Fruit fly (Drosophila melanogaster): ENCODE data around the gene Ir76b.

DNA sequence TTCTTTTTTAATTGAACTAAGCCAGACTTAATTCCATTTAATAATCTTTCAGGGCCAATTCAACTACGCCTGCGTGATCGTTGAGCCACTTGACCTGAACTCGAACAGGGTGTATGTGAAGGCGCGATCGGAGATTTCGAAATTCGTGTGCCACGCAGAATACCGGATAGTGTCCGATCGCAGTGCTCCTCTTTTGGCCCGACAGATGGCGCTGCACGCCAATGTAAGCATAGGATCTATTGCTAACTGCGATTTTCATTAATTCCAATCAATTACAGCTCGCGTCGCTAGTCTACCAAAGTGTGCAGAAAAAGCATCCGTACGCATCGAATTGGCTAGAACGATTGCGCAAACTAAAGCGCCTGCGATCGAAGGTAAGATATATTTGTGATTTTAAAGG is 27.0 kb upstream of the Ir76b start:
- TF ChIP-seq foxo (GFP tag; optimal IDR thresholded peaks at IDR 0.05), result no peak
- TF ChIP-seq h (GFP tag; optimal IDR thresholded peaks at IDR 0.05), result no peak
- no peak for TF ChIP-seq Dfd (GFP tag; optimal IDR thresholded peaks at IDR 0.05)
- no peak for TF ChIP-seq pan (optimal IDR thresholded peaks at IDR 0.05)
- no peak for TF ChIP-seq Jra (GFP tag; optimal IDR thresholded peaks at IDR 0.05)
- no peak for TF ChIP-seq br (GFP tag; optimal IDR thresholded peaks at IDR 0.05)
- no peak for TF ChIP-seq fru (GFP tag; optimal IDR thresholded peaks at IDR 0.05)
- no peak for TF ChIP-seq sage (GFP tag; optimal IDR thresholded peaks at IDR 0.05)
- no peak for TF ChIP-seq Vsx2 (GFP tag; optimal IDR thresholded peaks at IDR 0.05; ENCODE audit: partially characterized antibody)
- no peak for TF ChIP-seq Abd-B (GFP tag; optimal IDR thresholded peaks at IDR 0.05)
- no peak for TF ChIP-seq Hnf4 (GFP tag; optimal IDR thresholded peaks at IDR 0.05)
- TF ChIP-seq ey (GFP tag; optimal IDR thresholded peaks at IDR 0.05), result no peak

All from whole organism, wandering third instar larva.